Worm (Caenorhabditis elegans) whole organism, L3 larva: ENCODE measurements around the gene R05G9.3.

ENCODE experiments used
- R02D3.7 ChIP-seq: fragments of 150-350 bp; optimal IDR thresholded peaks from 2 replicates; lab custom pipeline; 2014; ENCODE audit warnings: missing biosample characterization, missing genetic modification characterization
- aly-2 ChIP-seq: fragments of 150-350 bp; optimal IDR thresholded peaks from 2 replicates; lab custom pipeline; 2014; ENCODE audit warnings: missing biosample characterization, missing genetic modification characterization
- ama-1 ChIP-seq: fragments of 150-350 bp; optimal IDR thresholded peaks from 2 replicates; lab custom pipeline; 2018
- ceh-16 ChIP-seq: sonication (generic microtip); optimal IDR thresholded peaks from 2 replicates; lab custom pipeline; 2017; ENCODE audit warnings: missing biosample characterization, missing genetic modification characterization
- ceh-28 ChIP-seq: fragments of 150-350 bp; optimal IDR thresholded peaks from 2 replicates; lab custom pipeline; 2014; ENCODE audit warnings: missing biosample characterization, missing genetic modification reagents, missing genetic modification characterization
- ceh-82 ChIP-seq: fragments of 150-350 bp; optimal IDR thresholded peaks from 2 replicates; lab custom pipeline; 2014; ENCODE audit warnings: missing biosample characterization, missing genetic modification characterization
- ceh-9 ChIP-seq: sonication (generic microtip); optimal IDR thresholded peaks from 2 replicates; lab custom pipeline; 2018; ENCODE audit warnings: missing biosample characterization, missing genetic modification characterization
- egl-27 ChIP-seq: sonication (generic microtip); optimal IDR thresholded peaks from 4 replicates; lab custom pipeline; 2017; ENCODE audit warnings: missing biosample characterization, missing genetic modification reagents, missing genetic modification characterization
- elt-1 ChIP-seq: fragments of 150-350 bp; optimal IDR thresholded peaks from 2 replicates; lab custom pipeline; 2014; ENCODE audit warnings: missing biosample characterization, missing genetic modification characterization
- elt-3 ChIP-seq, 3 experiments: fragments of 150-350 bp in 1 of 3; sonication (generic microtip) in 2 of 3; optimal IDR thresholded peaks; 2 replicates in 2 of 3; 4 replicates in 1 of 3; lab custom pipeline; 2014 to 2017; ENCODE audit warnings: missing biosample characterization in 3 of 3, missing genetic modification characterization in 3 of 3
- eor-1 ChIP-seq, 2 experiments: fragments of 150-350 bp; optimal IDR thresholded peaks; 2 replicates each; lab custom pipeline; 2014 to 2018; ENCODE audit warnings: missing biosample characterization in 2 of 2, missing genetic modification characterization in 2 of 2
- fkh-10 ChIP-seq: sonication (generic microtip); optimal IDR thresholded peaks from 2 replicates; lab custom pipeline; 2017; ENCODE audit warnings: missing biosample characterization, missing genetic modification reagents, missing genetic modification characterization
- fkh-2 ChIP-seq: fragments of 150-350 bp; optimal IDR thresholded peaks from 2 replicates; lab custom pipeline; 2014; ENCODE audit warnings: missing biosample characterization, missing genetic modification reagents, missing genetic modification characterization
- fos-1 ChIP-seq: fragments of 150-350 bp; optimal IDR thresholded peaks from 2 replicates; lab custom pipeline; 2014; ENCODE audit warnings: missing biosample characterization, missing genetic modification characterization
- hmg-11 ChIP-seq: sonication (generic microtip); optimal IDR thresholded peaks from 2 replicates; lab custom pipeline; 2016; ENCODE audit warnings: missing genetic modification characterization, missing compliant biosample characterization
- jun-1 ChIP-seq: fragments of 150-350 bp; optimal IDR thresholded peaks from 2 replicates; lab custom pipeline; 2014; ENCODE audit warnings: missing biosample characterization, missing genetic modification reagents, missing genetic modification characterization
- lin-15B ChIP-seq: fragments of 150-350 bp; optimal IDR thresholded peaks from 2 replicates; lab custom pipeline; 2014; ENCODE audit warnings: missing biosample characterization, missing genetic modification characterization
- lin-39 ChIP-seq: fragments of 150-350 bp; optimal IDR thresholded peaks from 2 replicates; lab custom pipeline; 2018; ENCODE audit warnings: missing biosample characterization, missing genetic modification reagents, missing genetic modification characterization
- lsy-12 ChIP-seq: sonication (generic microtip); optimal IDR thresholded peaks from 2 replicates; lab custom pipeline; 2016; ENCODE audit warnings: mild to moderate bottlenecking, missing genetic modification characterization, missing compliant biosample characterization
- mdl-1 ChIP-seq: fragments of 150-350 bp; optimal IDR thresholded peaks from 2 replicates; lab custom pipeline; 2014; ENCODE audit warnings: missing biosample characterization, missing genetic modification characterization
- mml-1 ChIP-seq: fragments of 150-350 bp; sonication (generic microtip); optimal IDR thresholded peaks from 3 replicates; lab custom pipeline; 2014; ENCODE audit warnings: missing biosample characterization, missing genetic modification characterization
- nfya-1 ChIP-seq: sonication (generic microtip); optimal IDR thresholded peaks from 2 replicates; lab custom pipeline; 2017; ENCODE audit warnings: missing genetic modification characterization, mild to moderate bottlenecking, missing compliant biosample characterization, antibody characterized with exemption, moderate library complexity; ENCODE audit not compliant: insufficient read depth
- nhr-11 ChIP-seq: fragments of 150-350 bp; optimal IDR thresholded peaks from 2 replicates; lab custom pipeline; 2014; ENCODE audit warnings: missing biosample characterization, missing genetic modification characterization
- nhr-12 ChIP-seq: fragments of 150-350 bp; optimal IDR thresholded peaks from 2 replicates; lab custom pipeline; 2014; ENCODE audit warnings: missing biosample characterization, missing genetic modification characterization
- nhr-23 ChIP-seq: fragments of 150-350 bp; optimal IDR thresholded peaks from 2 replicates; lab custom pipeline; 2014; ENCODE audit warnings: missing biosample characterization, missing genetic modification reagents, missing genetic modification characterization
- nhr-25 ChIP-seq: sonication (generic microtip); optimal IDR thresholded peaks from 2 replicates; lab custom pipeline; 2017; ENCODE audit warnings: missing biosample characterization, missing genetic modification characterization
- nhr-28 ChIP-seq: fragments of 150-350 bp; optimal IDR thresholded peaks from 2 replicates; lab custom pipeline; 2014; ENCODE audit warnings: missing biosample characterization, missing genetic modification characterization
- nhr-43 ChIP-seq: sonication (generic microtip); optimal IDR thresholded peaks from 2 replicates; lab custom pipeline; 2016; ENCODE audit warnings: mild to moderate bottlenecking, missing genetic modification characterization, missing compliant biosample characterization; ENCODE audit not compliant: poor library complexity, severe bottlenecking
- nhr-67 ChIP-seq: fragments of 150-350 bp; optimal IDR thresholded peaks from 2 replicates; lab custom pipeline; 2014; ENCODE audit warnings: missing biosample characterization, missing genetic modification characterization
- nhr-77 ChIP-seq: fragments of 150-350 bp; optimal IDR thresholded peaks from 2 replicates; lab custom pipeline; 2014; ENCODE audit warnings: missing biosample characterization, missing genetic modification characterization
- pha-4 ChIP-seq: fragments of 150-350 bp; optimal IDR thresholded peaks from 2 replicates; lab custom pipeline; 2014; ENCODE audit warnings: missing biosample characterization, missing genetic modification reagents, missing genetic modification characterization
- pqm-1 ChIP-seq: fragments of 150-350 bp; optimal IDR thresholded peaks from 2 replicates; lab custom pipeline; 2017; ENCODE audit warnings: missing biosample characterization, missing genetic modification characterization, inconsistent platforms
- sea-2 ChIP-seq: fragments of 150-350 bp; sonication (generic microtip); optimal IDR thresholded peaks from 4 replicates; lab custom pipeline; 2014; ENCODE audit warnings: missing biosample characterization, missing genetic modification reagents, missing genetic modification characterization
- snpc-4 ChIP-seq: fragments of 150-350 bp; optimal IDR thresholded peaks from 2 replicates; lab custom pipeline; 2014; ENCODE audit warnings: missing biosample characterization, missing genetic modification characterization
- unc-39 ChIP-seq: sonication (generic microtip); optimal IDR thresholded peaks from 4 replicates; lab custom pipeline; 2017; ENCODE audit warnings: missing biosample characterization, missing genetic modification characterization
- unc-62 ChIP-seq: fragments of 150-350 bp; sonication (generic microtip); optimal IDR thresholded peaks from 4 replicates; lab custom pipeline; 2014; ENCODE audit warnings: missing biosample characterization, missing genetic modification reagents, missing genetic modification characterization
- zag-1 ChIP-seq: fragments of 150-350 bp; optimal IDR thresholded peaks from 2 replicates; lab custom pipeline; 2014; ENCODE audit warnings: missing biosample characterization, missing genetic modification characterization
- ztf-11 ChIP-seq: fragments of 150-350 bp; optimal IDR thresholded peaks from 2 replicates; lab custom pipeline; 2014; ENCODE audit warnings: missing biosample characterization, missing genetic modification characterization
- ztf-4 ChIP-seq: fragments of 150-350 bp; optimal IDR thresholded peaks from 2 replicates; lab custom pipeline; 2014; ENCODE audit warnings: missing biosample characterization, missing genetic modification characterization

The R05G9.3 gene

ce11 chrII:6519703-6520102 is 18.4 kb upstream of the R05G9.3 start:
- TF ChIP-seq eor-1 (tag; optimal IDR thresholded peaks at IDR 0.05; lab: Kevin White, UChicago) = no peak

DNA sequence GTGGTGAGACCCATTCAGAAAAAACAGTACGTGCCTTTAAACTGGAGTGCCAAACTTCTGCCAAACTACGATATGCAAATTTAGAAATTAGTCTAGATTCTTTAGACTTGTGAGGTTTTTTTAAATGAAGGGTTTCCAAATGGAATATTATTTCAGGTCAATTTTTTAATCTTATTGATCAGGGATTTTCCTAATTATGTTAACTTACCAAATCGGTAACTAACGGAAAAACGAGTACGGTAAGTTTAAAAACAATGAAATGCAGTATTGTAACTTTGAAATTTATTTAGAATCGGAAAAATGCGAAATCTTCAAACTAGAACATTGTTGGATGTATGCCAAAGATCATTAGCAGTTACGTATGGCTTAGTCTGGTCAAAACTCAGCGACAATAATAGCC is 15.0 kb upstream of the R05G9.3 start, which contains the start of gene C56E6.7:
Gene C56E6.7 (plus strand): TSS at position 301 of the 400 bp plus-strand sequence.
- TF ChIP-seq elt-3 (tag; optimal IDR thresholded peaks at IDR 0.05; lab: Kevin White, UChicago) (no peak), pqm-1 (tag; lab: Kevin White, UChicago) (no peak), fos-1 (tag; lab: Kevin White, UChicago) (no peak), nhr-23 (tag; lab: Kevin White, UChicago) (no peak), fkh-2 (tag; lab: Kevin White, UChicago) (no peak), lin-39 (tag; lab: Kevin White, UChicago) (no peak), nhr-12 (tag; lab: Kevin White, UChicago) (no peak), eor-1 (tag; optimal IDR thresholded peaks at IDR 0.05; lab: Kevin White, UChicago) (no peak), egl-27 (no peak), lin-15B (tag; lab: Kevin White, UChicago) (no peak), ceh-28 (tag; lab: Kevin White, UChicago) (no peak), R02D3.7 (tag; lab: Kevin White, UChicago) (no peak), ceh-9 (tag; lab: Kevin White, UChicago) (no peak), unc-39 (tag; lab: Kevin White, UChicago) (no peak), nhr-77 (no peak)

- no peak for TF ChIP-seq nfya-1
Measured at ce11 chrII:6513911-6514310, 12.6 kb upstream of the R05G9.3 start, which contains the start of gene R05G9R.1. TSS of gene R05G9R.1 (minus strand) at chrII:6514011.

DNA sequence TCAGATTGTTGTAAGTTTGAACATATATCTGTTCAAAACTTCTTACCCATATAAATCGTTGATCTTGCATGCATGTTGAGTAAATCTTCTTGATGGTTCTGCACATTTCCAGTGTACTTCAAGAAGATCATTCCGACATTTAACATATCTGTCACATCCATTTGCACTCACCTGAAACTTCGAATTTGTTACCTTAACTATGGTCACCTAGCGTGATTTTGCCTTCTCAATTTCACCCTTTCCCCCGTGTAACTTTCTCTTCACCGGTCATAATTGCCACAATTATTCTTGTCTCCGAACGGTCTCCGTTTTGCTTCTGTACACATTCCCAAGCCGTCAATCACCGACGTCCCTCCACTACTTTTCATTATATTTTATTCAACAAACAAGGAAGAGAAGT is 12.0 kb upstream of the R05G9.3 start:
- TF ChIP-seq nhr-28 (no peak), fkh-10 (GFP tag; lab: Kevin White, UChicago) (no peak), egl-27 (no peak), nhr-12 (tag; lab: Kevin White, UChicago) (no peak), nhr-67 (no peak), jun-1 (tag; lab: Kevin White, UChicago) (no peak)

DNA sequence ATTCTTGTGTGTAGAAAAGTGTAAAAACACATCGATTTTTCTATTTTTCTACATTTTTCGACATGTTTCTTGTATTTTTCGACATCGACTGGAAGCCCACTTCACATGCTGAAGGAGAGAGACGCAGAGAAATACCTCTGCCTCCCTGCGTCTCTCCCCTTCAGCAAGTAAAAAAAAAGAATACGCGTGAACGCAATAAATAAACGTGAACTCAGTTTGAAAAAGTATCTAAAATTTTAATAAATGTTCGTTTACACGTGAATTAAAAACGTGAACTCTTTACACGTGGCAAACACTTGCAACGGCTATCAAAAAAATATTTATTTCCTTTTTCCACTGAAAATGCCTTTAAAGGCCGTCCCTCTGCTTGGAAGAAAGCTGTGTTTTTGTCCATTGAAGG is 1.5 kb upstream of the R05G9.3 start, which contains the start of gene R05G9.1:
Gene R05G9.1 (plus strand): TSS at position 343 of the 400 bp plus-strand sequence.
- no peak for TF ChIP-seq ztf-4 (tag; lab: Kevin White, UChicago)
- no peak for TF ChIP-seq zag-1 (tag; lab: Kevin White, UChicago)
- TF ChIP-seq nhr-28 = no peak
- no peak for TF ChIP-seq mml-1 (tag; lab: Kevin White, UChicago)
- no peak for TF ChIP-seq eor-1 (tag; optimal IDR thresholded peaks at IDR 0.05; lab: Kevin White, UChicago)
- TF ChIP-seq ceh-9 (tag; lab: Kevin White, UChicago) = no peak
- no peak for TF ChIP-seq unc-39 (tag; lab: Kevin White, UChicago)
- no peak for TF ChIP-seq hmg-11 (tag; lab: Kevin White, UChicago)
- no peak for TF ChIP-seq jun-1 (tag; lab: Kevin White, UChicago)
- no peak for TF ChIP-seq ceh-82 (tag; lab: Kevin White, UChicago)
- no peak for TF ChIP-seq fos-1 (tag; lab: Kevin White, UChicago)
- TF ChIP-seq fkh-2 (tag; lab: Kevin White, UChicago) = no peak
- TF ChIP-seq nfya-1 = no peak
- no peak for TF ChIP-seq ceh-16 (tag; lab: Kevin White, UChicago)
- no peak for TF ChIP-seq nhr-43
- no peak for TF ChIP-seq ama-1 (lab: Kevin White, UChicago)
- TF ChIP-seq elt-1 = no peak
- TF ChIP-seq aly-2 (tag; lab: Kevin White, UChicago) = no peak
- no peak for TF ChIP-seq nhr-11 (tag; lab: Kevin White, UChicago)
- TF ChIP-seq, all 47 proteins: peak for 0

DNA sequence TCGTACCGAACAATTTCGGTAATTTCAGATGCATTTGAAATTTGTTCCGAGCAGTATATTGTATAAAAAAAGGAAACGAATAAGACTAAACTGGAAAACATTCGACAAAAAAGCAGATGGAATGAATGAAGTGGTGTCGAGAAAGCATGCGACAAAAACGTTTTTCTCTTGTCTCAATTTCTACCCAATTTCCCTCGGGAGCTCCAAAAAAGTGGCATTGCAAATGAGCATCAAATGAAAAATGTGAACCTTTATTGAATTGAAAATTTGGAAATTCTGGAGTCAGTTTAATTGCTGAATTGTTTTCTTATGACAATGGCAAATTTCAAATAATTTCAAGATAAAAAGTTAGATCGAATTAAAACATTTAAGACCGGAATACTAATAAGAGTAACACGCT is 1.2 kb downstream of the R05G9.3 start, which contains the start of gene R05G9.5:
Gene R05G9.5 (minus strand): TSS at position 101 of the 400 bp plus-strand sequence.
- TF ChIP-seq nhr-11 (tag; lab: Kevin White, UChicago) = no peak
- TF ChIP-seq ztf-11 (tag; lab: Kevin White, UChicago) = no peak
- no peak for TF ChIP-seq ama-1 (lab: Kevin White, UChicago)
- no peak for TF ChIP-seq eor-1 (tag; optimal IDR thresholded peaks at IDR 0.05; lab: Kevin White, UChicago)
- TF ChIP-seq nhr-43 = no peak
- TF ChIP-seq jun-1 (tag; lab: Kevin White, UChicago) = no peak
- no peak for TF ChIP-seq nhr-12 (tag; lab: Kevin White, UChicago)
- TF ChIP-seq ztf-4 (tag; lab: Kevin White, UChicago) = no peak
- TF ChIP-seq pha-4 = no peak
- TF ChIP-seq fkh-10 (GFP tag; lab: Kevin White, UChicago) = no peak
- no peak for TF ChIP-seq sea-2 (GFP tag; lab: Kevin White, UChicago)
- TF ChIP-seq hmg-11 (tag; lab: Kevin White, UChicago) = no peak
- TF ChIP-seq zag-1 (tag; lab: Kevin White, UChicago) = no peak
- no peak for TF ChIP-seq unc-62 (GFP tag; lab: Kevin White, UChicago)
- TF ChIP-seq lsy-12 (tag; lab: Kevin White, UChicago) = no peak
- no peak for TF ChIP-seq nhr-25 (tag; lab: Kevin White, UChicago)
- no peak for TF ChIP-seq snpc-4 (tag; lab: Kevin White, UChicago)
- TF ChIP-seq nhr-77 = no peak
- TF ChIP-seq mdl-1 (tag; lab: Kevin White, UChicago) = no peak
